Fruit fly (Drosophila melanogaster) whole organism, embryonic: Measurements from ENCODE around the gene RapGAP1.

ENCODE experiments used
- Adf1 ChIP-seq: fragments of 200-800 bp; sonication (Bioruptor generic); IDR thresholded peaks from 2 replicates; pipeline ENCODE4 v1.3.6; 2022; ENCODE audit warnings: missing biosample characterization, missing genetic modification characterization
- CG14860 ChIP-seq: fragments of 200-800 bp; sonication (Bioruptor generic); IDR thresholded peaks from 3 replicates; pipeline ENCODE4 v1.3.6; 2022; ENCODE audit warnings: missing biosample characterization, missing genetic modification characterization; ENCODE audit not compliant: partially characterized antibody
- CG14965 ChIP-seq: fragments of 200-800 bp; sonication (Bioruptor generic); optimal IDR thresholded peaks from 2 replicates; lab custom pipeline; 2016; ENCODE audit warnings: missing biosample characterization, missing genetic modification characterization, borderline replicate concordance
- CG4328 ChIP-seq: fragments of 200-800 bp; sonication (Bioruptor generic); optimal IDR thresholded peaks from 3 replicates; lab custom pipeline; 2017; ENCODE audit warnings: missing biosample characterization, missing genetic modification reagents, missing genetic modification characterization
- CG4854 ChIP-seq: fragments of 200-800 bp; sonication (Bioruptor generic); optimal IDR thresholded peaks from 2 replicates; lab custom pipeline; 2016; ENCODE audit warnings: missing biosample characterization, missing genetic modification characterization, inconsistent platforms
- Meics ChIP-seq: fragments of 200-800 bp; sonication (Bioruptor generic); optimal IDR thresholded peaks from 2 replicates; lab custom pipeline; 2017; ENCODE audit warnings: missing biosample characterization, mild to moderate bottlenecking, missing genetic modification characterization
- bigmax ChIP-seq: fragments of 200-800 bp; sonication (Bioruptor generic); optimal IDR thresholded peaks from 2 replicates; lab custom pipeline; 2018; ENCODE audit warnings: missing biosample characterization, mild to moderate bottlenecking, missing genetic modification characterization
- grn ChIP-seq: fragments of 200-800 bp; sonication (Bioruptor generic); optimal IDR thresholded peaks from 3 replicates; lab custom pipeline; 2017; ENCODE audit warnings: missing biosample characterization, missing genetic modification characterization
- hth ChIP-seq: fragments of >200 bp; optimal IDR thresholded peaks from 2 replicates; lab custom pipeline; 2017; ENCODE audit warnings: inconsistent platforms
- wek ChIP-seq: fragments of 200-800 bp; sonication (Bioruptor generic); optimal IDR thresholded peaks from 3 replicates; lab custom pipeline; 2018; ENCODE audit warnings: missing biosample characterization, mild to moderate bottlenecking, missing genetic modification characterization, moderate library complexity

- TF ChIP-seq CG14965 (GFP tag; lab: Kevin White, UChicago) (no peak), bigmax (GFP tag; lab: Kevin White, UChicago) (no peak), wek (GFP tag; lab: Kevin White, UChicago) (no peak), grn (no peak), CG4328 (GFP tag; lab: Kevin White, UChicago) (no peak), hth (lab: Kevin White, UChicago) (no peak), CG4854 (GFP tag; lab: Kevin White, UChicago) (no peak), Meics (GFP tag; lab: Kevin White, UChicago) (no peak), CG14860 (GFP tag; lab: Robert Waterston, UW) (no peak), Adf1 (GFP tag; lab: Robert Waterston, UW) (no peak)
Observed at dm6 chr2L:7559532-7559931, 19.2 kb downstream of the RapGAP1 start.
